Fruit fly (Drosophila melanogaster) whole organism: ENCODE results near the gene CG15445.

Experiments used
- CG8478 ChIP-seq: fragments of >200 bp; optimal IDR thresholded peaks from 2 replicates; lab custom pipeline; 2018; ENCODE audit warnings: inconsistent platforms
- Dll ChIP-seq: fragments of >200 bp; optimal IDR thresholded peaks from 2 replicates; lab custom pipeline; 2017
- pan ChIP-seq: fragments of >200 bp; optimal IDR thresholded peaks from 2 replicates; lab custom pipeline; 2017
- psq ChIP-seq: fragments of >200 bp; optimal IDR thresholded peaks from 2 replicates; lab custom pipeline; 2017
- usp ChIP-seq: fragments of >200 bp; optimal IDR thresholded peaks from 2 replicates; lab custom pipeline; 2017; ENCODE audit warnings: missing biosample characterization, missing genetic modification characterization, mixed read lengths

DNA sequence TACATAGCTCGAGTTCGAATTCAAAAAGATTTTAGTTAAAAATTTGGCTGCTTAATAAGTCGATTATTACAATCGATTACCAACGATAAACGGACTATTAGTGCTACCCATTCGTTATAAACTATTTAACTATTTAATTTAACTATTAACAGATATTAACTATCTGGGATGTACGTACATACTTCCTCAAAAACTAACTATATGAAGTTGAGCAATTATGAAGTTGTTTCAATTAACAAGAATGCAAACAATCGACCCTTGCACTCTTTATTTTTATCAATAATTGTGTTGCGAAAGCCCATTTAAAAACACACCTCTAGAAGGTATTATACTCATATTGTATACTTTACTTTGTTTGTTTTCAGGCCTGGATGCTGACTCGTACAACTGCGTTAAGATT, 10.7 kb upstream of the CG15445 start, which contains the start of gene CG1503:
- TF ChIP-seq pan (lab: Kevin White, UChicago) (no peak), psq (lab: Kevin White, UChicago) (no peak), CG8478 (no peak), Dll (lab: Kevin White, UChicago) (no peak), usp (GFP tag; lab: Kevin White, UChicago) (no peak)
